Fruit fly (Drosophila melanogaster) whole organism, embryonic: Measurements from ENCODE around the gene CG13306.
A peak's percentile ranks its signal among the peaks of the same experiment; 100 is the strongest.

Source experiments
- B-H1 ChIP-seq: fragments of 200-800 bp; sonication (Bioruptor generic); IDR thresholded peaks from 3 replicates; pipeline ENCODE4 v1.3.6; 2022; ENCODE audit warnings: missing biosample characterization, missing genetic modification characterization
- BEAF-32 ChIP-seq: fragments of 200-800 bp; sonication (Bioruptor generic); optimal IDR thresholded peaks from 3 replicates; lab custom pipeline; 2017; ENCODE audit warnings: missing biosample characterization, missing genetic modification characterization, mild to moderate bottlenecking, moderate library complexity, missing genetic modification reagents
- CG10543 ChIP-seq: fragments of 200-800 bp; sonication (Bioruptor generic); optimal IDR thresholded peaks from 3 replicates; lab custom pipeline; 2017; ENCODE audit warnings: missing biosample characterization, mild to moderate bottlenecking, missing genetic modification characterization, moderate library complexity
- CG12219 ChIP-seq: fragments of 200-800 bp; sonication (Bioruptor generic); optimal IDR thresholded peaks from 3 replicates; lab custom pipeline; 2018; ENCODE audit warnings: missing biosample characterization, mild to moderate bottlenecking, missing genetic modification characterization
- CG13775 ChIP-seq: fragments of 200-800 bp; sonication (Bioruptor generic); optimal IDR thresholded peaks from 3 replicates; lab custom pipeline; 2017; ENCODE audit warnings: missing biosample characterization, mild to moderate bottlenecking, missing genetic modification characterization
- CG14667 ChIP-seq: fragments of 200-800 bp; sonication (Bioruptor generic); IDR thresholded peaks from 2 replicates; pipeline ENCODE4 v1.3.6; 2022; ENCODE audit warnings: missing biosample characterization, missing genetic modification characterization
- CG15696 ChIP-seq: fragments of 200-800 bp; sonication (Bioruptor generic); optimal IDR thresholded peaks from 2 replicates; lab custom pipeline; 2019; ENCODE audit warnings: missing biosample characterization, mild to moderate bottlenecking, missing genetic modification characterization, moderate library complexity
- CG2116 ChIP-seq: fragments of 200-800 bp; sonication (Bioruptor generic); optimal IDR thresholded peaks from 3 replicates; lab custom pipeline; 2018; ENCODE audit warnings: missing biosample characterization, mild to moderate bottlenecking, missing genetic modification characterization
- CG30020 ChIP-seq: fragments of 200-800 bp; optimal IDR thresholded peaks from 2 replicates; lab custom pipeline; 2019; ENCODE audit warnings: missing biosample characterization, mild to moderate bottlenecking, missing genetic modification characterization, moderate library complexity
- CG7357 ChIP-seq: fragments of 200-800 bp; sonication (Bioruptor generic); IDR thresholded peaks from 3 replicates; pipeline ENCODE4 v1.3.6; 2022; ENCODE audit warnings: missing biosample characterization, missing genetic modification characterization
- CG7745 ChIP-seq: fragments of 200-800 bp; sonication (Bioruptor generic); optimal IDR thresholded peaks from 2 replicates; lab custom pipeline; 2018; ENCODE audit warnings: missing biosample characterization, mild to moderate bottlenecking, missing genetic modification characterization, moderate library complexity
- CG8290 ChIP-seq, 3 experiments: fragments of 200-800 bp; sonication (Bioruptor generic); optimal IDR thresholded peaks; 2 replicates each; lab custom pipeline; 2016 to 2019; ENCODE audit warnings: missing biosample characterization in 3 of 3, missing genetic modification characterization in 3 of 3, mild to moderate bottlenecking in 2 of 3, moderate library complexity in 1 of 3
- CG9817 ChIP-seq: fragments of 200-800 bp; sonication (Bioruptor generic); optimal IDR thresholded peaks from 2 replicates; lab custom pipeline; 2018; ENCODE audit warnings: missing biosample characterization, mild to moderate bottlenecking, missing genetic modification characterization, moderate library complexity
- CHES-1-like ChIP-seq: fragments of 200-800 bp; sonication (Bioruptor generic); optimal IDR thresholded peaks from 2 replicates; lab custom pipeline; 2016; ENCODE audit warnings: missing biosample characterization, missing genetic modification characterization
- D19B ChIP-seq: fragments of 200-800 bp; sonication (Bioruptor generic); optimal IDR thresholded peaks from 2 replicates; lab custom pipeline; 2017; ENCODE audit warnings: missing biosample characterization, mild to moderate bottlenecking, missing genetic modification characterization
- Dad ChIP-seq: fragments of 200-800 bp; sonication (Bioruptor generic); optimal IDR thresholded peaks from 3 replicates; lab custom pipeline; 2016; ENCODE audit warnings: missing biosample characterization, missing genetic modification characterization
- Dfd ChIP-seq, 2 experiments: fragments of >200 bp; optimal IDR thresholded peaks; 2 replicates each; lab custom pipeline; 2017; ENCODE audit warnings: missing biosample characterization in 2 of 2, missing genetic modification characterization in 2 of 2
- Gug ChIP-seq: fragments of 200-800 bp; sonication (Bioruptor generic); IDR thresholded peaks from 4 replicates; pipeline ENCODE4 v1.3.6; 2022; ENCODE audit warnings: missing biosample characterization, missing genetic modification characterization
- HLHmδ ChIP-seq: fragments of 200-800 bp; sonication (Bioruptor generic); optimal IDR thresholded peaks from 2 replicates; lab custom pipeline; 2018; ENCODE audit warnings: missing biosample characterization, mild to moderate bottlenecking, missing genetic modification characterization, moderate library complexity
- Hr78 ChIP-seq, 2 experiments: fragments of 200-800 bp in 1 of 2; fragments of >200 bp in 1 of 2; sonication (Bioruptor generic) in 1 of 2; optimal IDR thresholded peaks; 2 replicates each; lab custom pipeline; 2017 to 2019; ENCODE audit warnings: missing biosample characterization in 2 of 2, missing genetic modification characterization in 2 of 2, mild to moderate bottlenecking in 1 of 2, moderate library complexity in 1 of 2
- NFAT ChIP-seq: fragments of 200-800 bp; sonication (Bioruptor generic); IDR thresholded peaks from 2 replicates; pipeline ENCODE4 v1.3.6; 2022; ENCODE audit warnings: missing biosample characterization, missing genetic modification characterization
- Oli ChIP-seq: fragments of 200-800 bp; sonication (Bioruptor generic); optimal IDR thresholded peaks from 2 replicates; lab custom pipeline; 2018; ENCODE audit warnings: missing biosample characterization, mild to moderate bottlenecking, missing genetic modification characterization, moderate library complexity
- PHDP ChIP-seq: fragments of 200-800 bp; sonication (Bioruptor generic); optimal IDR thresholded peaks from 3 replicates; lab custom pipeline; 2018; ENCODE audit warnings: missing biosample characterization, mild to moderate bottlenecking, missing genetic modification characterization, moderate library complexity
- Ptx1 ChIP-seq: fragments of 200-800 bp; sonication (Bioruptor generic); IDR thresholded peaks from 2 replicates; pipeline ENCODE4 v1.3.6; 2022; ENCODE audit warnings: missing biosample characterization, missing genetic modification characterization
- Scr ChIP-seq: fragments of 200-800 bp; sonication (Bioruptor generic); IDR thresholded peaks from 2 replicates; pipeline ENCODE4 v1.3.6; 2022; ENCODE audit warnings: missing biosample characterization, missing genetic modification characterization; ENCODE audit not compliant: partially characterized antibody
- Tbp ChIP-seq: fragments of >200 bp; optimal IDR thresholded peaks from 2 replicates; lab custom pipeline; 2018; ENCODE audit warnings: missing biosample characterization, missing genetic modification characterization
- Vsx1 ChIP-seq: fragments of 200-800 bp; sonication (Bioruptor generic); optimal IDR thresholded peaks from 2 replicates; lab custom pipeline; 2017; ENCODE audit warnings: missing biosample characterization, mild to moderate bottlenecking, missing genetic modification characterization, missing genetic modification reagents
- Xrp1 ChIP-seq: fragments of 200-800 bp; sonication (Bioruptor generic); IDR thresholded peaks from 2 replicates; pipeline ENCODE4 v1.3.6; 2022; ENCODE audit warnings: missing biosample characterization, missing genetic modification characterization
- az2 ChIP-seq: fragments of 200-800 bp; sonication (Bioruptor generic); optimal IDR thresholded peaks from 3 replicates; lab custom pipeline; 2016; ENCODE audit warnings: missing biosample characterization, missing genetic modification characterization
- ci ChIP-seq: fragments of 200-800 bp; sonication (Bioruptor generic); IDR thresholded peaks from 3 replicates; pipeline ENCODE4 v1.3.6; 2022; ENCODE audit warnings: missing biosample characterization, missing genetic modification characterization
- cwo ChIP-seq: fragments of 200-800 bp; sonication (Bioruptor generic); optimal IDR thresholded peaks from 3 replicates; lab custom pipeline; 2017; ENCODE audit warnings: missing biosample characterization, missing genetic modification characterization, mild to moderate bottlenecking, moderate library complexity, missing genetic modification reagents
- danr ChIP-seq: fragments of 200-800 bp; sonication (Bioruptor generic); IDR thresholded peaks from 2 replicates; pipeline ENCODE4 v1.3.6; 2022; ENCODE audit warnings: missing biosample characterization, missing genetic modification characterization
- dati ChIP-seq: fragments of 200-800 bp; sonication (Bioruptor generic); IDR thresholded peaks from 2 replicates; pipeline ENCODE4 v1.3.6; 2022; ENCODE audit warnings: missing biosample characterization, missing genetic modification characterization
- eyg ChIP-seq: fragments of 200-800 bp; sonication (Bioruptor generic); optimal IDR thresholded peaks from 3 replicates; lab custom pipeline; 2016; ENCODE audit warnings: missing biosample characterization, missing genetic modification characterization
- fd3F ChIP-seq: fragments of 200-800 bp; sonication (Bioruptor generic); optimal IDR thresholded peaks from 2 replicates; lab custom pipeline; 2018; ENCODE audit warnings: missing biosample characterization, mild to moderate bottlenecking, missing genetic modification characterization, moderate library complexity
- gro ChIP-seq: fragments of 200-800 bp; sonication (Bioruptor generic); optimal IDR thresholded peaks from 2 replicates; lab custom pipeline; 2016; ENCODE audit warnings: missing biosample characterization, missing genetic modification characterization
- lilli ChIP-seq: fragments of 200-800 bp; sonication (Bioruptor generic); optimal IDR thresholded peaks from 3 replicates; lab custom pipeline; 2016; ENCODE audit warnings: missing biosample characterization, missing genetic modification characterization
- mirr ChIP-seq: fragments of 200-800 bp; sonication (Bioruptor generic); optimal IDR thresholded peaks from 3 replicates; lab custom pipeline; 2018; ENCODE audit warnings: missing biosample characterization, mild to moderate bottlenecking, missing genetic modification characterization
- nerfin-2 ChIP-seq: fragments of 200-800 bp; sonication (Bioruptor generic); IDR thresholded peaks from 2 replicates; pipeline ENCODE4 v1.3.6; 2022; ENCODE audit warnings: missing biosample characterization, missing genetic modification characterization; ENCODE audit not compliant: partially characterized antibody
- nmo ChIP-seq: fragments of 200-800 bp; sonication (Bioruptor generic); optimal IDR thresholded peaks from 2 replicates; lab custom pipeline; 2018; ENCODE audit warnings: missing biosample characterization, mild to moderate bottlenecking, missing genetic modification characterization, moderate library complexity
- nom ChIP-seq: fragments of 200-800 bp; sonication (Bioruptor generic); optimal IDR thresholded peaks from 2 replicates; lab custom pipeline; 2017; ENCODE audit warnings: missing biosample characterization, missing genetic modification characterization, mild to moderate bottlenecking, moderate library complexity, missing genetic modification reagents
- pan ChIP-seq, 4 experiments: fragments of >200 bp in 3 of 4; fragments of 200-800 bp in 1 of 4; sonication (Bioruptor generic) in 1 of 4; optimal IDR thresholded peaks in 3 of 4; IDR thresholded peaks in 1 of 4; 2 replicates each; pipeline versions ENCODE4 v1.3.6 to Lab custom; 2017 to 2022; ENCODE audit warnings: missing biosample characterization in 2 of 4, missing genetic modification characterization in 2 of 4, mixed read lengths in 1 of 4
- ro ChIP-seq: fragments of 200-800 bp; sonication (Bioruptor generic); IDR thresholded peaks from 2 replicates; pipeline ENCODE4 v1.3.6; 2022; ENCODE audit warnings: missing biosample characterization, missing genetic modification characterization
- slbo ChIP-seq: fragments of 200-800 bp; sonication (Bioruptor generic); IDR thresholded peaks from 2 replicates; pipeline ENCODE4 v1.3.6; 2022; ENCODE audit warnings: missing biosample characterization, missing genetic modification characterization
- so ChIP-seq: fragments of 200-800 bp; sonication (Bioruptor generic); IDR thresholded peaks from 3 replicates; pipeline ENCODE4 v1.3.6; 2022; ENCODE audit warnings: missing biosample characterization, missing genetic modification characterization
- sug ChIP-seq: fragments of 200-800 bp; optimal IDR thresholded peaks from 2 replicates; lab custom pipeline; 2019; ENCODE audit warnings: missing biosample characterization, mild to moderate bottlenecking, missing genetic modification characterization, moderate library complexity
- vnd ChIP-seq: fragments of 200-800 bp; sonication (Bioruptor generic); IDR thresholded peaks from 3 replicates; pipeline ENCODE4 v1.3.6; 2022; ENCODE audit warnings: missing biosample characterization, missing genetic modification characterization; ENCODE audit not compliant: partially characterized antibody
- wor ChIP-seq: fragments of 200-800 bp; sonication (Bioruptor generic); IDR thresholded peaks from 2 replicates; pipeline ENCODE4 v1.3.6; 2022; ENCODE audit warnings: missing biosample characterization, missing genetic modification characterization

The CG13306 gene

dm6 chr3L:8700054-8700642 is 49.4 kb downstream of the CG13306 start:
- TF ChIP-seq CG2116 (GFP tag; lab: Kevin White, UChicago) (no peak), Oli (tag; lab: Kevin White, UChicago) (no peak), CG13775 (GFP tag; lab: Kevin White, UChicago) (no peak), CG10543 (peak; percentile 93), CG14667 (GFP tag; lab: Robert Waterston, UW) (no peak), ci (GFP tag; lab: Robert Waterston, UW) (peak; percentile 29; the same call in 1 of the 3 replicates), sug (tag; lab: Kevin White, UChicago) (peak; percentile 99), dati (GFP tag; lab: Robert Waterston, UW) (no peak), CG15696 (peak; percentile 39), CG7357 (GFP tag; lab: Robert Waterston, UW) (no peak), CG30020 (tag; lab: Kevin White, UChicago) (no peak), Vsx1 (GFP tag; lab: Kevin White, UChicago) (no peak), fd3F (GFP tag; lab: Kevin White, UChicago) (no peak), danr (GFP tag; lab: Robert Waterston, UW) (no peak), CG9817 (tag; lab: Kevin White, UChicago) (no peak), Gug (GFP tag; lab: Robert Waterston, UW) (no peak), az2 (GFP tag; lab: Kevin White, UChicago) (no peak), NFAT (GFP tag; lab: Robert Waterston, UW) (peak; percentile 60; the same call in 1 of the 2 replicates), PHDP (tag; lab: Kevin White, UChicago) (peak; percentile 2), CHES-1-like (GFP tag; lab: Kevin White, UChicago) (no peak), Hr78 (GFP tag; optimal IDR thresholded peaks at IDR 0.05; lab: Kevin White, UChicago) (peak in 1 of 2 experiments; percentile 88), lilli (no peak), Xrp1 (no peak), Dfd (GFP tag; optimal IDR thresholded peaks at IDR 0.05; lab: Kevin White, UChicago) (no peak), CG8290 (GFP tag; optimal IDR thresholded peaks at IDR 0.05; lab: Kevin White, UChicago) (no peak), CG8290 (tag; optimal IDR thresholded peaks at IDR 0.05; lab: Kevin White, UChicago) (no peak), Scr (GFP tag; lab: Robert Waterston, UW) (0 out of 2 replicates have a peak, but pooled peaks have one; percentile 18), HLHmδ (GFP tag; lab: Kevin White, UChicago) (peak; percentile 25), nerfin-2 (GFP tag; lab: Robert Waterston, UW) (no peak), slbo (GFP tag; lab: Robert Waterston, UW) (no peak), eyg (GFP tag; lab: Kevin White, UChicago) (no peak), nom (GFP tag; lab: Kevin White, UChicago) (peak; percentile 29), D19B (GFP tag; lab: Kevin White, UChicago) (no peak), CG7745 (no peak), ro (GFP tag; lab: Robert Waterston, UW) (no peak), CG12219 (no peak), so (GFP tag; lab: Robert Waterston, UW) (no peak), mirr (peak; percentile 93), wor (GFP tag; lab: Robert Waterston, UW) (no peak), vnd (peak; percentile 44; the same call in 1 of the 3 replicates), Ptx1 (GFP tag; lab: Robert Waterston, UW) (no peak), gro (GFP tag; lab: Kevin White, UChicago) (peak; percentile 69), Dad (GFP tag; lab: Kevin White, UChicago) (no peak), nmo (GFP tag; lab: Kevin White, UChicago) (no peak), pan (optimal IDR thresholded peaks at IDR 0.05; lab: Kevin White, UChicago) (no peak), pan (GFP tag; optimal IDR thresholded peaks at IDR 0.05 in 1 of 2, IDR thresholded peaks at IDR 0.05 in 1 of 2) (no peak), B-H1 (GFP tag; lab: Robert Waterston, UW) (no peak), Tbp (GFP tag; lab: Kevin White, UChicago) (no peak), cwo (GFP tag; lab: Kevin White, UChicago) (peak; percentile 98), BEAF-32 (GFP tag; lab: Kevin White, UChicago) (no peak)
